Fruit fly (Drosophila melanogaster): ENCODE data around the gene CG13775.
A peak's percentile ranks its signal among the peaks of the same experiment; 100 is the strongest.

CG13775 gene

dm6 chr2L:6968013-6968517, 11.3 kb upstream of the CG13775 start (continued):
- TF ChIP-seq ato (GFP tag; IDR thresholded peaks at IDR 0.05; ENCODE audit: partially characterized antibody) (peak; percentile 55), D19A (tag; optimal IDR thresholded peaks at IDR 0.05) (peak; percentile 32), CG10959 (GFP tag; IDR thresholded peaks at IDR 0.05) (no peak), hbn (GFP tag; IDR thresholded peaks at IDR 0.05; ENCODE audit: partially characterized antibody) (peak; percentile 79), inv (GFP tag; IDR thresholded peaks at IDR 0.05; ENCODE audit: partially characterized antibody) (no peak), ERR (GFP tag; optimal IDR thresholded peaks at IDR 0.05) (peak; percentile 54), org-1 (GFP tag; optimal IDR thresholded peaks at IDR 0.05) (no peak), D (optimal IDR thresholded peaks at IDR 0.05) (no peak), D (GFP tag; optimal IDR thresholded peaks at IDR 0.05) (no peak), CG6765 (GFP tag; optimal IDR thresholded peaks at IDR 0.05) (no peak), CG4360 (GFP tag; IDR thresholded peaks at IDR 0.05) (no peak), CG14667 (GFP tag; IDR thresholded peaks at IDR 0.05) (no peak), CG10543 (GFP tag; optimal IDR thresholded peaks at IDR 0.05) (no peak), CG4730 (GFP tag; IDR thresholded peaks at IDR 0.05) (no peak), CG43689 (GFP tag; IDR thresholded peaks at IDR 0.05) (no peak), Lhr (GFP tag; optimal IDR thresholded peaks at IDR 0.05) (no peak), CG17829 (tag; optimal IDR thresholded peaks at IDR 0.05) (peak; percentile 20), CG3838 (GFP tag; optimal IDR thresholded peaks at IDR 0.05) (no peak), ap (GFP tag; IDR thresholded peaks at IDR 0.05) (no peak), MESR4 (GFP tag; optimal IDR thresholded peaks at IDR 0.05) (peak; percentile 93), CG9609 (GFP tag; optimal IDR thresholded peaks at IDR 0.05) (no peak), jing (GFP tag; optimal IDR thresholded peaks at IDR 0.05) (no peak), Blimp-1 (GFP tag; optimal IDR thresholded peaks at IDR 0.05) (no peak), E2f1 (GFP tag; IDR thresholded peaks at IDR 0.05) (no peak), CG13123 (GFP tag; optimal IDR thresholded peaks at IDR 0.05) (peak; percentile 27), CG15011 (GFP tag; optimal IDR thresholded peaks at IDR 0.05) (no peak), CG11398 (GFP tag; optimal IDR thresholded peaks at IDR 0.05) (peak; percentile 53), bigmax (GFP tag; optimal IDR thresholded peaks at IDR 0.05) (peak; percentile 9), usp (GFP tag; optimal IDR thresholded peaks at IDR 0.05) (no peak), ranshi (GFP tag; IDR thresholded peaks at IDR 0.05) (peak; percentile 62), shn (GFP tag; optimal IDR thresholded peaks at IDR 0.05) (peak; percentile 38), Hr3 (GFP tag; optimal IDR thresholded peaks at IDR 0.05) (no peak), BEAF-32 (GFP tag; optimal IDR thresholded peaks at IDR 0.05) (no peak), ab (GFP tag; optimal IDR thresholded peaks at IDR 0.05) (no peak), mirr (GFP tag; optimal IDR thresholded peaks at IDR 0.05) (no peak), Hr39 (optimal IDR thresholded peaks at IDR 0.05) (no peak), CG6791 (GFP tag; IDR thresholded peaks at IDR 0.05; ENCODE audit: partially characterized antibody) (peak; percentile 66), Hr51 (GFP tag; optimal IDR thresholded peaks at IDR 0.05) (peak in 1 of 2 experiments; percentile 36), CG7786 (GFP tag; optimal IDR thresholded peaks at IDR 0.05) (peak; percentile 28), exex (tag; optimal IDR thresholded peaks at IDR 0.05) (no peak), Dref (GFP tag; IDR thresholded peaks at IDR 0.05) (peak; percentile 59), CG4282 (GFP tag; optimal IDR thresholded peaks at IDR 0.05) (peak; percentile 2), CG12942 (GFP tag; optimal IDR thresholded peaks at IDR 0.05) (no peak), Adf1 (GFP tag; IDR thresholded peaks at IDR 0.05) (no peak), CG17328 (GFP tag; IDR thresholded peaks at IDR 0.05) (peak; percentile 51), GATAe (GFP tag; conservative IDR thresholded peaks at IDR 0.05) (no peak), CG14441 (GFP tag; IDR thresholded peaks at IDR 0.05) (peak; percentile 48; the same call in 1 of the 2 replicates), CG7928 (GFP tag; optimal IDR thresholded peaks at IDR 0.05) (peak; percentile 86), CG5180 (GFP tag; optimal IDR thresholded peaks at IDR 0.05) (no peak), Hr78 (GFP tag; optimal IDR thresholded peaks at IDR 0.05) (no peak), CG18619 (GFP tag; optimal IDR thresholded peaks at IDR 0.05) (peak; percentile 41)

Data from whole organism, embryonic.